Fruit fly (Drosophila melanogaster): Measurements from ENCODE around the gene Afti.
A peak's percentile ranks its signal among the peaks of the same experiment; 100 is the strongest.

The Afti gene

DNA sequence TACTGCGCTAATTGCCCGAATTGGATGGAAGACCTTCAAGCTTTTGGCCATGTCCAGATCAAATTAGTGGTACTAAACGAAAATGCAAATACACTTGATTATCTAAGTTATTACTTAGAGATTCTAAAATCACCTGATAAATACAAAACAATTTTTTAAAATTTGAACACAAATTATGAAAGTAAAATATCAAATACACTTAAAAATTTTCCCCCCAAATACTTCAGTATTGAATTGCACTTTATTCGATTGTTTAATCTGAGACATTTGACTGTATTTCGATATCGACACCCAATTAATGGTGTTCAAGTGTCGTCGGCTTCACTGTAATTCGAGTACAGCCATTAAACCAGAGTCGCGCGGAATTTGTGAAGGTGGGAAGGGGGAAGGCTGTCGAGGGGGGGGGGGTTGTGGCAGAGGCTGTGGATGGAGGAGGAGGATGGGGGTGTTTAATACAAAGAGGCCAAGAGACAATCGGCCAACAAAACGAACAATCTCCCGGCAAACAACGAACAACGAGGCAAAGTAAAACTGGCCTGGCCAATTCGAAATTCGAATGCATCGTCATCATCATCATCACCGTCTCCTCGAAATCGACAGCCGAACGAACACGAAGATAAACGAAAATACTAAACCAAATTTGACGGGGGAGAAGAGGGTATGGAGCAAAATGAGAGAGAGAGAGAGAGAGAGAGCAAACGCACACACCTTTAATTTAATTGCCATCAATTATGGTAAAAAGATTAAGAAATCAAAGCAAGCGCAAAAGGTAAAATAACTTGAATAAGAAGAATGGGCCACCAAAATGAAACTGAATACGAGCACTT is 44.1 kb downstream of the Afti start:
- TF ChIP-seq CG11617 (GFP tag; optimal IDR thresholded peaks at IDR 0.05) (no peak), toe (GFP tag; optimal IDR thresholded peaks at IDR 0.05) (no peak), Hr96 (GFP tag; optimal IDR thresholded peaks at IDR 0.05) (no peak), CG1620 (GFP tag; optimal IDR thresholded peaks at IDR 0.05) (no peak), cic (GFP tag; optimal IDR thresholded peaks at IDR 0.05) (no peak), tj (GFP tag; optimal IDR thresholded peaks at IDR 0.05) (no peak), Clk (GFP tag; optimal IDR thresholded peaks at IDR 0.05) (no peak), kay (GFP tag; ENCODE audit: borderline replicate concordance) (peak; percentile 80)

DNA sequence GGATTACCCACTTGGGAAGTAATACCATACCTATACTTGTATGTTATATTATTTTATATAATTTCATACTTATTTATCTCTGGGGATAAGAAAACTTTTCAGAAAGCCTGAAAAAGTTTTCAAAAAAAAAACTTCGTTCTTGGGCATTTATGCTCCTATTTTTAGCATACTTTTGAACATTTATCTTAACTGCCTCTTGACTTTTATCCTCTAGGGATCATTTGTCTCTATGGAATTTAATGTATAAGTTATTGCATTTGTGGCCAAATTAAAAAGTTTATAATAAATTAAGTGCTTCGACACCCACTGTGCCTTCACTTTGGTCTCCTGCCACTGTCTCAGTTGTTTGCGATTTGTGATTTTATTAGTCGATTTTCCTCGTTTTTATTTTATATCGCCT is 46.2 kb downstream of the Afti start:
- no peak for TF ChIP-seq tj (GFP tag; optimal IDR thresholded peaks at IDR 0.05)
- TF ChIP-seq cic (GFP tag; optimal IDR thresholded peaks at IDR 0.05): no peak
- no peak for TF ChIP-seq pad (GFP tag; optimal IDR thresholded peaks at IDR 0.05)
- no peak for TF ChIP-seq bab1 (GFP tag; optimal IDR thresholded peaks at IDR 0.05)
- no peak for TF ChIP-seq kay (GFP tag; ENCODE audit: borderline replicate concordance)
- TF ChIP-seq Crg-1 (GFP tag; optimal IDR thresholded peaks at IDR 0.05): no peak
- no peak for TF ChIP-seq CG14711 (tag; optimal IDR thresholded peaks at IDR 0.05)
- TF ChIP-seq CG7101 (tag; optimal IDR thresholded peaks at IDR 0.05): no peak
- TF ChIP-seq cnc (optimal IDR thresholded peaks at IDR 0.05): no peak
- TF ChIP-seq ovo (GFP tag; optimal IDR thresholded peaks at IDR 0.05): no peak
- no peak for TF ChIP-seq CG11617 (GFP tag; optimal IDR thresholded peaks at IDR 0.05)
- no peak for TF ChIP-seq CG7045 (GFP tag; optimal IDR thresholded peaks at IDR 0.05)
- TF ChIP-seq CG33017 (tag; optimal IDR thresholded peaks at IDR 0.05): no peak
- no peak for TF ChIP-seq Mnt (GFP tag; optimal IDR thresholded peaks at IDR 0.05)
- TF ChIP-seq CG5204 (GFP tag; optimal IDR thresholded peaks at IDR 0.05): no peak
- TF ChIP-seq CG12768 (GFP tag; optimal IDR thresholded peaks at IDR 0.05): no peak
- TF ChIP-seq Hr96 (GFP tag; optimal IDR thresholded peaks at IDR 0.05): no peak
- TF ChIP-seq toe (GFP tag; optimal IDR thresholded peaks at IDR 0.05): no peak
- TF ChIP-seq Clk (GFP tag; optimal IDR thresholded peaks at IDR 0.05): no peak

DNA sequence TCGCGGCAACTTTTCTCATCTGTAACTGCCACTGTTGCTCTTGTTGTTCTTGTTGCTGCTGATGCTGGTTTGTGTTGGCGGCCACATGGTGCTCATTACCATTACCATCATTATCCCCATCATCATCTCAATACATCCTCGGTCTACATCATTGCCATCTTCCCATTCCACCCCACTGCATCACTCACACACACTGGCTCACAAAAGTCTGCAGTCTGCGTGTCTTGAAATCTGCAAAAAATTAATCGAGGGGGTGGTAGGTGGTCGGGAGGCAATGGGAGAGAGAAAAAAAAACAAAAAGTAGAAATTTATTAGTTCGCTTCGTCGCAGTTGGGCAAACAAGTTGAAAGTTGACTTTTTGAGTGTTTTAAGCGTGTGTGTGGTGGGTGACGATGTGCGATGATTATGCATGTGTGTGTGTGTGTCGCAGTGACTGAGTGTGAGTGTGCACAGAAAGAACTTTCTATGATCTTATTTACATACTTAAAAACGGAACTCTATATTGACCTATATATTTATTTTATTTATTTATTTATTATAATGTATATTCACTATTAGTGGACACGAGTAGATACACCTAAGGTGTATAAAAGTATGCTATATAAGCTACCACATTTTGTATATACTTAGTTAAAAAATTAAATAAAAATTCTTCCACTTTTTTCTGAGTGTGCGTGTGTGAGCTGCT is 47.0 kb downstream of the Afti start:
- TF ChIP-seq CG5204 (GFP tag; optimal IDR thresholded peaks at IDR 0.05): no peak
- no peak for TF ChIP-seq CG11617 (GFP tag; optimal IDR thresholded peaks at IDR 0.05)
- no peak for TF ChIP-seq CG14711 (tag; optimal IDR thresholded peaks at IDR 0.05)
- no peak for TF ChIP-seq Crg-1 (GFP tag; optimal IDR thresholded peaks at IDR 0.05)
- no peak for TF ChIP-seq kay (GFP tag; ENCODE audit: borderline replicate concordance)
- no peak for TF ChIP-seq CG1620 (GFP tag; optimal IDR thresholded peaks at IDR 0.05)
- TF ChIP-seq CG7045 (GFP tag; optimal IDR thresholded peaks at IDR 0.05): no peak
- no peak for TF ChIP-seq Clk (GFP tag; optimal IDR thresholded peaks at IDR 0.05)
- no peak for TF ChIP-seq Mnt (GFP tag; optimal IDR thresholded peaks at IDR 0.05)
- TF ChIP-seq CG12768 (GFP tag; optimal IDR thresholded peaks at IDR 0.05): no peak
- TF ChIP-seq toe (GFP tag; optimal IDR thresholded peaks at IDR 0.05): no peak
- TF ChIP-seq CG33017 (tag; optimal IDR thresholded peaks at IDR 0.05): no peak
- TF ChIP-seq pad (GFP tag; optimal IDR thresholded peaks at IDR 0.05): no peak
- no peak for TF ChIP-seq CG7101 (tag; optimal IDR thresholded peaks at IDR 0.05)
- TF ChIP-seq bab1 (GFP tag; optimal IDR thresholded peaks at IDR 0.05): no peak

DNA sequence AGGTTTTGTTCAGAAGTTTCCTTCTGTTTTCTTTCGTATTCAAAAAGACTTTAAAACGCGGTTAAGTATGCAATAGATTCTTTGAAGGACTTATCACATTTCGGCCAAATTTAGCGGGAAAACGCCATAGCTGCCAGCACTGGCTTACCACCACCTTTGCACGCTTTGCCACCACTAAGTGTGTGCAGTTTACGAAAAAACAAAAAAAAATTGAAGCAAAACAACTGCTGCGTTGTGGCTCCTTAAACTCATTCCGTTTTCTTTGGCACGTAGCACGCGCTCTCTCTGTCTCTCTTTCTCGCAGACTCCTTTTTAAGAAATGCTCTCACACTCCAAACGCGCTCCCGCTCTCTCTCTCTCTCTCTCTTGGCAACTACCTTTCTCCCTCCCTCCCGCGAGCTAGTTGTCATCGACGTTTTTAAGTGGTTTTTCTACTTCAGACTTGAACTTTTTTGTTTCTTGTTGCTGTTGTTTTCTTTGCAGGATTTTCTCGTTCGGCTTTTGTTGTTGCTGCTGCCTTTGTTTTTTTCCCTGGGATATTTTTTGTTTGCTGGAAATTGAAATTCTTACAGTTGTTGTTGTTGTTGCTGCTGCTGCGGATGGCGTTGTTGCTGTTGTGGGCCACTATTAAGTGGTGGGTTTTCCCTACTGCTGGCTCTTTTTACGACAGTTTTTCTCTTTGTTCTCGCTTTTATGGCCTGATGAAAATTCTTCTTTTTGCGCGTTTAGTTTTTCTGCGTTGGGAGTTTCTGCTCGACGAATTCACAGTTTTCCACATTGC is 47.8 kb downstream of the Afti start:
- TF ChIP-seq CG7101 (tag; optimal IDR thresholded peaks at IDR 0.05) (no peak), CG7045 (GFP tag; optimal IDR thresholded peaks at IDR 0.05) (no peak), kay (GFP tag; ENCODE audit: borderline replicate concordance) (no peak), pad (GFP tag; optimal IDR thresholded peaks at IDR 0.05) (no peak), CG14711 (tag; optimal IDR thresholded peaks at IDR 0.05) (no peak), Mnt (GFP tag; optimal IDR thresholded peaks at IDR 0.05) (no peak), cnc (optimal IDR thresholded peaks at IDR 0.05) (no peak), Crg-1 (GFP tag; optimal IDR thresholded peaks at IDR 0.05) (no peak), Hr96 (GFP tag; optimal IDR thresholded peaks at IDR 0.05) (no peak), CG1620 (GFP tag; optimal IDR thresholded peaks at IDR 0.05) (no peak), CG5204 (GFP tag; optimal IDR thresholded peaks at IDR 0.05) (no peak), tj (GFP tag; optimal IDR thresholded peaks at IDR 0.05) (no peak), CG11617 (GFP tag; optimal IDR thresholded peaks at IDR 0.05) (no peak), CG33017 (tag; optimal IDR thresholded peaks at IDR 0.05) (no peak), Clk (GFP tag; optimal IDR thresholded peaks at IDR 0.05) (no peak), toe (GFP tag; optimal IDR thresholded peaks at IDR 0.05) (no peak), cic (GFP tag; optimal IDR thresholded peaks at IDR 0.05) (no peak), bab1 (GFP tag; optimal IDR thresholded peaks at IDR 0.05) (no peak)

DNA sequence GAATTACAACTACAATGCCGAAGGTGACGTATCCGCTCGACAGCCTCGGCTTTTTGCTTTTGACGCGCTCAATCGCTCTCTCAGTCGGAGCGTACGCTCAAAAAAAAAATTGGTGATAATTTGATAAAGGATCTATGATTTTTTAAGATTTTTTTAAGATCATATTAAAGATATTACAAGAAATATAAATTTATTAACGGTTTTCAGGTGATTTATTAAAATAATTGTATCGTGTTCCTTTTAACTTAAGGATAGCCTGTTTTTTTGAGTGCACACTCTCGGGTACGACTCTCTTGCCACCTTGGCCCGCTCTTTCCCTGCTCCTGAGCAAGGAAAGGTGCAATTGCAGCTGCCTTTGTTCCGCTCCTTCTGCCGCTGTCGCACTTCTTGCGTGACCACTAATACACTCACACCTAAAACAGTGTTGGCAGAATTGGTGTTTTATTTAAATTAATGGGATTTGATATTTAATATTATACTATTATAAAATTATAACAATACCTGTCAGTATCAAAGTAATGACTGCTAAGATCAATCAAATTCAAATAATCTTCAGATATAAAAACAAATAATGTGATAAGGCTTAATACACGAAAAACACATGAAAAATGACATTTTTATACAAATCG is 48.5 kb downstream of the Afti start:
- TF ChIP-seq CG7101 (tag; optimal IDR thresholded peaks at IDR 0.05) (peak; percentile 60), cic (GFP tag; optimal IDR thresholded peaks at IDR 0.05) (no peak), CG11617 (GFP tag; optimal IDR thresholded peaks at IDR 0.05) (peak; percentile 1), pad (GFP tag; optimal IDR thresholded peaks at IDR 0.05) (no peak), CG5204 (GFP tag; optimal IDR thresholded peaks at IDR 0.05) (peak; percentile 36), CG12768 (GFP tag; optimal IDR thresholded peaks at IDR 0.05) (peak; percentile 42), bab1 (GFP tag; optimal IDR thresholded peaks at IDR 0.05) (no peak), kay (GFP tag; ENCODE audit: borderline replicate concordance) (peak; percentile 64), CG14711 (tag; optimal IDR thresholded peaks at IDR 0.05) (peak; percentile 65), Crg-1 (GFP tag; optimal IDR thresholded peaks at IDR 0.05) (no peak), ovo (GFP tag; optimal IDR thresholded peaks at IDR 0.05) (no peak), CG7045 (GFP tag; optimal IDR thresholded peaks at IDR 0.05) (peak; percentile 71), tj (GFP tag; optimal IDR thresholded peaks at IDR 0.05) (no peak), Clk (GFP tag; optimal IDR thresholded peaks at IDR 0.05) (peak; percentile 41), Mnt (GFP tag; optimal IDR thresholded peaks at IDR 0.05) (no peak), Hr96 (GFP tag; optimal IDR thresholded peaks at IDR 0.05) (no peak), CG1620 (GFP tag; optimal IDR thresholded peaks at IDR 0.05) (no peak), toe (GFP tag; optimal IDR thresholded peaks at IDR 0.05) (peak; percentile 32), CG33017 (tag; optimal IDR thresholded peaks at IDR 0.05) (peak; percentile 80), cnc (optimal IDR thresholded peaks at IDR 0.05) (no peak)

Data from whole organism, adult.